Worm (Caenorhabditis elegans) whole organism, late embryonic: ENCODE results near the gene Y9C9A.5.

Source experiments
- dve-1 ChIP-seq: sonication (generic microtip); optimal IDR thresholded peaks from 2 replicates; lab custom pipeline; 2017; ENCODE audit warnings: antibody characterized with exemption, mild to moderate bottlenecking, missing genetic modification characterization, missing compliant biosample characterization
- nhr-232 ChIP-seq: sonication (generic microtip); optimal IDR thresholded peaks from 2 replicates; lab custom pipeline; 2016; ENCODE audit warnings: missing genetic modification characterization, missing compliant biosample characterization

ce11 chrIV:4934103-4934502 is 7.7 kb upstream of the Y9C9A.5 start, which contains the start of gene str-153:
- TF ChIP-seq nhr-232 (tag; lab: Kevin White, UChicago) (no peak), dve-1 (tag; lab: Kevin White, UChicago) (no peak)
